Worm (Caenorhabditis elegans): ENCODE results near the gene Y57A10C.11.

Y57A10C.11 gene

DNA sequence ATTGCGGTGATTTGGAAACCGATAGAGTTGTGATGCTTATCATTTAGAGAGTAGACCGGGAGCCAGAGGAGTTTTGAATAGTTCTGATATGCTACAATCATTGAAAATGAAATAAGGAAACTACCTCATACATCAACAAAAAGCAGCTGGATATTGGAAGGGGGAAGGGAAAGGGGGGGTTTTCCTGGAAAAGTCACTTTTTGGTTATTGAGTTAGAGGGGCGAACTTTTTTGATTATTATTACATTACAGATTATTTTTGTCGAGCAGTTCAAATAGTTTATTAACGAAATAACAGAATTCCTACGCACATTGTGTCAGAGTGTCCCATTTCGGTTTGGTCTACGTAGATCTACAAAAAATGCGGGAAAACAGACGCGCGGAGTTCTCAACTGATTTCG is 27.9 kb downstream of the Y57A10C.11 start, which contains the start of gene sre-42:
sre-42 (minus strand) TSS at position 101 of the 400 bp plus-strand sequence.
- no peak for TF ChIP-seq nfya-1 (tag; optimal IDR thresholded peaks at IDR 0.05; ENCODE audit: insufficient read depth)
- no peak for TF ChIP-seq mml-1 (tag; optimal IDR thresholded peaks at IDR 0.05)
- TF ChIP-seq nhr-67 (tag; optimal IDR thresholded peaks at IDR 0.05): no peak
- TF ChIP-seq nhr-43 (tag; optimal IDR thresholded peaks at IDR 0.05; ENCODE audit: poor library complexity, severe bottlenecking): no peak

ce11 chrII:12385815-12386214 is 28.9 kb downstream of the Y57A10C.11 start:
- TF ChIP-seq egl-27 (tag; optimal IDR thresholded peaks at IDR 0.05) (no peak), elt-3 (tag; optimal IDR thresholded peaks at IDR 0.05) (no peak), elt-2 (tag; optimal IDR thresholded peaks at IDR 0.05) (no peak), mdl-1 (tag; optimal IDR thresholded peaks at IDR 0.05) (no peak)

DNA sequence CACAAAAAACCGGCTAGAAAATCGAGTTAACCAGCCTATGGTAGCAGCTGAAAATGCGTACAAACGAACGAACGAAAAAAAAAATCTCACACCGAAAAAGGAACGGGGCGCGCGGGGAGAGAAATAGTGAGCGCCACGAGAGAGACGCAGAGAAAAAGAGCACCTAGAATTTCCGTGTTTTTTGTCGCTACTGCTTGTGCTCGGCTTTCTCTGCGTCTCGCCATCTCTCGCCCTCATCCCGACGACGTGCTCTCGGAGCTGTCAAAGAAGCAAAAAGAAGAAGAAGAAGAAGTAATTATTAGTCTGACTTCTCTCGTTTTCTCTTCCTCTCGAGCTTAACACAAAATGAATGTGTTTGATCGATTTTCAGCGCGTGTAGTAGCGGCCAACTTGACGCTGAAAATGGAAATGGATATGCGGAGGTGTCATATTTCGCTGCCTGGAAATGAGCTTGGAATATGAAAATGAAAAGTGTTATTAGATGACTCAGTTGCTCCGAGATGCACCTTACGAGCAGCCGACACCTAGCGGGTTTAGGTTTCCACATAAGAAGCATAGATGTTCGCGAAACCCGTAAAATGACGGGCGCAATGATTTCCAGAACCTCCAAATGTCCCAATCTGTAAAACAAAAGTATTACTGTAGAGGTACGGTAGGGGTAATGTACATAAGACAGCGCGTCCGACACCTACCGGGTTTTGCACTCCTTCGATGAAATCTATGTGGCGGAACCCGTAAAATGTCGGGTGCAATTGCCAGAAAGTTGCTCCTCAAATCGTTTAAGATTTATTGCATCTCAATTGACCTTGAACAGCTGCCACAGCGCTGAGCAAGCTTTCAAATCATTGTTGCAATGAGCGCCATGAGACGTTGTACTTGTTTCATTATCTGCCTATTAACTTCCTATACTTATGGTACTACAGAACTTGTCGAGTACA is 31.8 kb downstream of the Y57A10C.11 start, which contains the start of gene btb-14:
btb-14 (plus strand) TSS at position 839 of the 938 bp plus-strand sequence.
- TF ChIP-seq fkh-2 (tag; optimal IDR thresholded peaks at IDR 0.05) (no peak), nhr-12 (tag; optimal IDR thresholded peaks at IDR 0.05) (no peak), lin-39 (tag; optimal IDR thresholded peaks at IDR 0.05) (peak; percentile 38), hmg-11 (tag; optimal IDR thresholded peaks at IDR 0.05) (peak; percentile 46), nfya-1 (tag; optimal IDR thresholded peaks at IDR 0.05; ENCODE audit: insufficient read depth) (peak; percentile 54), snpc-4 (tag; optimal IDR thresholded peaks at IDR 0.05) (peak; percentile 72), fkh-10 (GFP tag; optimal IDR thresholded peaks at IDR 0.05) (peak; percentile 47)

DNA sequence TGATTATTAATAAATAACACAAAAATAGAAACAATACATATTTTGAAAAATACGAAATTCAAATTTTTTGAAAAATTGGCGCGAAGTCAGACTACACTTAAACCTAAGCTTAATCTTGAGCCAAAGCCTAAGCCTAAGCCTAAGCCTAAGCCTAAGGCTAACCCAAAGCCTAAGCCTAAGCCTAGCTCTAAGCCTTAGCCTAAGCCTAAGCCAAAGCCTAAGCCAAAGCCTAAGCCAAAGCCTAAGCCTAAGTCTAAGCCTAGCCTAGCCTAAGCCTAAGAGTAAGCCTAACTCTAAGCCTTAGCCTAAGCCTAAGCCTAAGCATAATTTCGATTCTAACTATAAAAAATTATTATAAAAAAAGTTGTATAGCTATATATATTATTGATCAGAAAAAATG is 33.8 kb downstream of the Y57A10C.11 start:
- TF ChIP-seq ztf-11 (tag; optimal IDR thresholded peaks at IDR 0.05) (no peak), fkh-2 (tag; optimal IDR thresholded peaks at IDR 0.05) (no peak), nhr-11 (tag; optimal IDR thresholded peaks at IDR 0.05) (no peak)

- TF ChIP-seq hmg-11 (tag; optimal IDR thresholded peaks at IDR 0.05) (no peak), nhr-25 (tag; optimal IDR thresholded peaks at IDR 0.05) (no peak), snpc-4 (tag; optimal IDR thresholded peaks at IDR 0.05) (no peak), nhr-67 (tag; optimal IDR thresholded peaks at IDR 0.05) (no peak), nhr-77 (tag; optimal IDR thresholded peaks at IDR 0.05) (no peak), nhr-237 (tag; optimal IDR thresholded peaks at IDR 0.05) (no peak), eor-1 (tag; optimal IDR thresholded peaks at IDR 0.05) (no peak)
Observed at ce11 chrII:12379430-12379829, 35.3 kb downstream of the Y57A10C.11 start, which contains the start of gene marc-5. Gene marc-5, minus strand, starts transcription at chrII:12379530.

DNA sequence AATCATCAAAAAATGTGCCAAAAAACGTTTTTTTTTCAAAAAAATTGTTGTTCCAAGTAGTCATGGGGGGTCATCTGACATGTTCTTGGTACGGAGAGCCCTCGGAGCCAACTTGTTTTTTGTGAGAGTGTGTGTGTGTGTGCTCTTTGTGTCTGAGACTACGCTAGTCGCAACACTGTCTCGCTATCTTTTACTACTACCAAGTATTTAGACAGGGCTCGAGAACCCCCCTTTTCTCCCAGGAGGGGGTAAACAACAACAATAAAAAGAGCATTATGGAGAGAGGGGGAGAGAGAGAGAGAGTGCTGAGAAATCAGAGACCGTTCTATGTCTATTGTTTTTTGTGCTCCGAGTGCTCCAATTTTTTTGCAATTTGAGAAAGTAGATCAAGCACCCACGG is 35.9 kb downstream of the Y57A10C.11 start:
- no peak for TF ChIP-seq nhr-23 (tag; optimal IDR thresholded peaks at IDR 0.05)
- no peak for TF ChIP-seq ceh-16 (tag; optimal IDR thresholded peaks at IDR 0.05)
- no peak for TF ChIP-seq ceh-9 (tag; optimal IDR thresholded peaks at IDR 0.05)
- peak; percentile 79 for TF ChIP-seq egl-5 (tag; optimal IDR thresholded peaks at IDR 0.05)
- no peak for TF ChIP-seq nhr-11 (tag; optimal IDR thresholded peaks at IDR 0.05)
- no peak for TF ChIP-seq fkh-10 (GFP tag; optimal IDR thresholded peaks at IDR 0.05)
- peak; percentile 52 for TF ChIP-seq lin-39 (tag; optimal IDR thresholded peaks at IDR 0.05)
- TF ChIP-seq unc-62 (GFP tag; optimal IDR thresholded peaks at IDR 0.05): no peak
- no peak for TF ChIP-seq skn-1 (tag; optimal IDR thresholded peaks at IDR 0.05)
- TF ChIP-seq lsy-12 (tag; optimal IDR thresholded peaks at IDR 0.05): no peak
- no peak for TF ChIP-seq unc-39 (tag; optimal IDR thresholded peaks at IDR 0.05)
- TF ChIP-seq pqm-1 (tag; optimal IDR thresholded peaks at IDR 0.05): no peak
- no peak for TF ChIP-seq nhr-12 (tag; optimal IDR thresholded peaks at IDR 0.05)
- TF ChIP-seq eor-1 (tag; optimal IDR thresholded peaks at IDR 0.05): no peak
- TF ChIP-seq elt-3 (tag; optimal IDR thresholded peaks at IDR 0.05): no peak
- TF ChIP-seq pha-4 (tag; optimal IDR thresholded peaks at IDR 0.05): peak; percentile 77
- peak; percentile 5 for TF ChIP-seq nfya-1 (tag; optimal IDR thresholded peaks at IDR 0.05; ENCODE audit: insufficient read depth)
- TF ChIP-seq elt-1 (tag; optimal IDR thresholded peaks at IDR 0.05): no peak
- no peak for TF ChIP-seq ztf-4 (tag; optimal IDR thresholded peaks at IDR 0.05)
- TF ChIP-seq fkh-2 (tag; optimal IDR thresholded peaks at IDR 0.05): no peak
- TF ChIP-seq nhr-67 (tag; optimal IDR thresholded peaks at IDR 0.05): no peak

Data from whole organism, L3 larva.